Worm (Caenorhabditis elegans) whole organism, L4/young adult: ENCODE data around the gene ZK813.5.

Experiments
- W03F9.2 ChIP-seq: fragments of 150-350 bp; optimal IDR thresholded peaks from 2 replicates; lab custom pipeline; 2014; ENCODE audit warnings: missing biosample characterization, missing genetic modification characterization
- him-1 ChIP-seq: sonication (generic microtip); optimal IDR thresholded peaks from 2 replicates; lab custom pipeline; 2016; ENCODE audit warnings: missing genotype, missing genetic modification reagents, missing genetic modification characterization, missing compliant biosample characterization

- TF ChIP-seq W03F9.2 (no peak), him-1 (tag; lab: Kevin White, UChicago) (no peak)
These were observed 48.8 kb upstream of the ZK813.5 start for ce11 chrX:3499867-3500266.
